Fruit fly (Drosophila melanogaster): Measurements from ENCODE around the gene Ugt49B2.

Gene Ugt49B2

dm6 chr3R:21360192-21360535 lies 39.4 kb downstream of the Ugt49B2 start:
- no peak for TF ChIP-seq Pif1A (GFP tag; optimal IDR thresholded peaks at IDR 0.05)
- TF ChIP-seq fd96Ca (GFP tag; IDR thresholded peaks at IDR 0.05): no peak
- TF ChIP-seq CG10348 (GFP tag; IDR thresholded peaks at IDR 0.05): no peak

- TF ChIP-seq CG15710 (tag; optimal IDR thresholded peaks at IDR 0.05): no peak
- TF ChIP-seq Snoo (tag; optimal IDR thresholded peaks at IDR 0.05): no peak
- no peak for TF ChIP-seq CG8301 (tag; optimal IDR thresholded peaks at IDR 0.05)
- TF ChIP-seq Pif1A (GFP tag; optimal IDR thresholded peaks at IDR 0.05): no peak
- TF ChIP-seq CG32121 (GFP tag; IDR thresholded peaks at IDR 0.05): no peak
- no peak for TF ChIP-seq CG14655 (GFP tag; optimal IDR thresholded peaks at IDR 0.05)
- no peak for TF ChIP-seq Ets98B (GFP tag; IDR thresholded peaks at IDR 0.05)
- no peak for TF ChIP-seq CG9948 (tag; optimal IDR thresholded peaks at IDR 0.05)
- TF ChIP-seq CG10348 (GFP tag; IDR thresholded peaks at IDR 0.05): no peak
- TF ChIP-seq rn (GFP tag; IDR thresholded peaks at IDR 0.05): no peak
- no peak for TF ChIP-seq CG12605 (GFP tag; IDR thresholded peaks at IDR 0.05)
These were observed 40.0 kb downstream of the Ugt49B2 start for dm6 chr3R:21359375-21360191.

dm6 chr3R:21349870-21350314 lies 49.6 kb downstream of the Ugt49B2 start:
- no peak for TF ChIP-seq Ets98B (GFP tag; IDR thresholded peaks at IDR 0.05)
- TF ChIP-seq CG13204 (GFP tag; optimal IDR thresholded peaks at IDR 0.05): no peak
- TF ChIP-seq EcR (GFP tag; optimal IDR thresholded peaks at IDR 0.05): peak; percentile 90
- peak; percentile 53 for TF ChIP-seq D1 (tag; optimal IDR thresholded peaks at IDR 0.05)
- TF ChIP-seq CG10348 (GFP tag; IDR thresholded peaks at IDR 0.05): no peak
- TF ChIP-seq gl (tag; optimal IDR thresholded peaks at IDR 0.05): peak; percentile 17

dm6 chr3R:21349039-21349781 lies 50.3 kb downstream of the Ugt49B2 start, which contains the start of gene aus:
TSS of gene aus (minus strand) at chr3R:21349601.
- TF ChIP-seq fd96Ca (GFP tag; IDR thresholded peaks at IDR 0.05): no peak
- TF ChIP-seq gl (tag; optimal IDR thresholded peaks at IDR 0.05): peak; percentile 6

DNA sequence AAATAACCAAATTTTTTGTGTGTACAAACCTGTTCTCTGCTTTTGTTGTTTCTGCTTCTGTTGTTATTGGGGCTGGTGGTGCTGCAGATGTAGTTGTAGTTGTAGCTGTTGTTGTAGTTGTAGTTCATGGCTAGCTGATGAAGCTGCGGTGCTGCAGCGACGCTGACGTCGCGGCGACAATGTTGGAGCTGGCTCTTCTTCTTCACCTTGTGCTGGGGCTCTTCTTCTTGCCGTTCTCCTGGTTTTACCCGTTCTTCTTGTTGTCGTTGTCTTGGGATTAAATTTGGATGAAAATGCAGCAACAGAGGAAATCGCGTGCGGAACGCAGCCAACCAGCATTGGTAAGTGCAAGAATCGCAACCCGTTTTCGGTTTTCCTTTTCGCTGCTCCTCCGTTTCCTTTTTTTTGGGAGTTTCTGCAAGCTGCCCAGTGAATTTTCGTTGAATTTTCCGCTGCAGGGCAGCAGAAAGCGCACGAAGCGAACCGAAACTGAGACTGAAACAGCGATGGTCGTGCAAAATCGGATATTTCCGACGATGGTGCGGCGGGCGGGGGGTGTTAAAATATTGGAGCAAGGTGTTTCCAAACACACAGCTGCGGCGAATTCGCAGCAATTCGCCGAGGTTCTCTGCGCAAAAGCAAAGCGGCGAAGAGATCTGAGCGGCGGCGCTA lies 51.0 kb downstream of the Ugt49B2 start:
- TF ChIP-seq EcR (GFP tag; optimal IDR thresholded peaks at IDR 0.05): peak; percentile 37
- TF ChIP-seq CG13204 (GFP tag; optimal IDR thresholded peaks at IDR 0.05): peak; percentile 44
- TF ChIP-seq fd96Ca (GFP tag; IDR thresholded peaks at IDR 0.05): no peak

DNA sequence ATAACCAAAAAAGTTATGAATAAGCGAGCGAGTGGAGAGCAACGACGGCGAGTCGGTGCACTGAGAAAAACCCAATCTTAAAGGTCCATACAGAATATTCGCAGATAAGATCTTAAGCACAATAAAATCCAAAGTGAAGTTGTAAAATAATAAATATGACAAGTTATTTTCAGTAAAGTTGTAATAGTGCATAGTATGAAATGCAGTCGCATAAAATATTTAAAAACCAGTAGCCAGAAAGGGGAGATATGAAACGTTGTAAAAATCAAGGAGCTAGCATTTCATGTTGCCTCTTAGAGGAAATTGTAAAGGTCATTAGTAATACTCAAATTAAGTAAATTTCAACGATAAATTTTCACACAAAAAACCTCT lies 51.7 kb downstream of the Ugt49B2 start:
- TF ChIP-seq rn (GFP tag; IDR thresholded peaks at IDR 0.05) (no peak), Ets98B (GFP tag; IDR thresholded peaks at IDR 0.05) (0 out of 2 replicates have a peak, but pooled peaks have one; percentile 6), CG8301 (tag; optimal IDR thresholded peaks at IDR 0.05) (peak; percentile 39), CG15710 (tag; optimal IDR thresholded peaks at IDR 0.05) (no peak), fd96Ca (GFP tag; IDR thresholded peaks at IDR 0.05) (no peak; the same call in 2 of the 3 replicates), CG4496 (GFP tag; IDR thresholded peaks at IDR 0.05) (0 out of 3 replicates have a peak, but pooled peaks have one; percentile 17), CG13204 (GFP tag; optimal IDR thresholded peaks at IDR 0.05) (no peak), Pif1B (GFP tag; optimal IDR thresholded peaks at IDR 0.05) (peak; percentile 2)

Data from whole organism, pupa.